Worm (Caenorhabditis elegans) whole organism, L1 larva: ENCODE data around the gene cbs-1.

Experiments used
- aly-2 ChIP-seq: fragments of 150-350 bp; optimal IDR thresholded peaks from 2 replicates; lab custom pipeline; 2014; ENCODE audit warnings: missing biosample characterization, missing genetic modification characterization
- blmp-1 ChIP-seq: fragments of 150-350 bp; optimal IDR thresholded peaks from 2 replicates; lab custom pipeline; 2014; ENCODE audit warnings: missing biosample characterization, missing genetic modification characterization
- fkh-4 ChIP-seq: sonication (generic microtip); optimal IDR thresholded peaks from 2 replicates; lab custom pipeline; 2016; ENCODE audit warnings: missing compliant biosample characterization, missing genetic modification characterization, borderline replicate concordance
- nhr-12 ChIP-seq: sonication (generic microtip); optimal IDR thresholded peaks from 2 replicates; lab custom pipeline; 2017; ENCODE audit warnings: missing biosample characterization, missing genetic modification characterization
- nhr-19 ChIP-seq: fragments of 200-800 bp; sonication (Bioruptor generic); conservative IDR thresholded peaks from 2 replicates; pipeline ENCODE4 v1.3.6; 2022; ENCODE audit warnings: missing genetic modification characterization, missing compliant biosample characterization
- nhr-28 ChIP-seq: fragments of 150-350 bp; optimal IDR thresholded peaks from 2 replicates; lab custom pipeline; 2014; ENCODE audit warnings: missing biosample characterization, missing genetic modification characterization
- nhr-71 ChIP-seq: sonication (generic microtip); optimal IDR thresholded peaks from 2 replicates; lab custom pipeline; 2016; ENCODE audit warnings: mild to moderate bottlenecking, missing genetic modification characterization, moderate library complexity, missing compliant biosample characterization
- nhr-85 ChIP-seq: sonication (generic microtip); peaks from one replicate; lab custom pipeline; 2016; ENCODE audit warnings: missing genetic modification characterization, inconsistent platforms, missing compliant biosample characterization
- unc-62 ChIP-seq: fragments of 150-350 bp; optimal IDR thresholded peaks from 2 replicates; lab custom pipeline; 2014; ENCODE audit warnings: missing biosample characterization, missing genetic modification reagents, missing genetic modification characterization
- unc-86 ChIP-seq: sonication (generic microtip); optimal IDR thresholded peaks from 2 replicates; lab custom pipeline; 2016; ENCODE audit warnings: missing genetic modification characterization, missing compliant biosample characterization
- unc-98 ChIP-seq: fragments of 200-800 bp; sonication (Bioruptor generic); IDR thresholded peaks from 2 replicates; pipeline ENCODE4 v1.3.6; 2022; ENCODE audit warnings: missing genetic modification characterization, missing compliant biosample characterization
- ztf-4 ChIP-seq: fragments of 150-350 bp; optimal IDR thresholded peaks from 2 replicates; lab custom pipeline; 2014; ENCODE audit warnings: missing biosample characterization, missing genetic modification characterization

DNA sequence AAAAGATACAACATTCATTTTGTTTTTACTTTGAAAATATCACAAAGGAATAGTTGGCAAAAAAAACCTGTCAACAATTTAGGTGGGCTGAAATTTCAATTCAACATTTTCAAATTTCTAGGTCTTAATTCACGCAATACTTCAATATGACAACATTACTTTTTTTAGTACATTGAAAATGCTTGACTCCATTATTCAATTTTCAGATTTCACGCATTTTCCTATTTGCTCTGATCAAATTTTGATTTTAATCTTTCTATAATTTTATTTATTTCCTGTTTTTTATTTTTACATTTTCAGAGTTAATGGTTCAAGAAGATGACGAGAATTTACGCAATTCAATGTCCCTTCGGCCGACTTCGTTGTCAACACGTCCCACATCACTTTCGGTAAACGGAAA, 26.5 kb upstream of the cbs-1 start, which contains the start of gene mkk-4:
- TF ChIP-seq fkh-4 (tag; lab: Kevin White, UChicago) (no peak), nhr-28 (tag; lab: Kevin White, UChicago) (no peak), nhr-71 (tag; lab: Kevin White, UChicago) (no peak), unc-98 (GFP tag; lab: Robert Waterston, UW) (no peak), unc-62 (GFP tag; lab: Kevin White, UChicago) (no peak), aly-2 (no peak), nhr-19 (GFP tag; lab: Robert Waterston, UW) (no peak), ztf-4 (tag; lab: Kevin White, UChicago) (no peak), blmp-1 (tag; lab: Kevin White, UChicago) (no peak), nhr-85 (tag; lab: Kevin White, UChicago) (no peak), unc-86 (tag; lab: Kevin White, UChicago) (no peak), nhr-12 (no peak)
